Fruit fly (Drosophila melanogaster) whole organism, prepupa: ENCODE measurements around the gene Rcd7.

ENCODE experiments used
- CG16779 ChIP-seq: fragments of 200-800 bp; sonication (Bioruptor generic); optimal IDR thresholded peaks from 3 replicates; lab custom pipeline; 2017; ENCODE audit warnings: missing biosample characterization, mild to moderate bottlenecking, missing genetic modification characterization
- Eip78C ChIP-seq: fragments of 200-800 bp; sonication (Bioruptor generic); peaks from one replicate; lab custom pipeline; 2016; ENCODE audit warnings: missing biosample characterization, missing genetic modification characterization
- Eip93F ChIP-seq: fragments of 200-800 bp; sonication (Bioruptor generic); optimal IDR thresholded peaks from 2 replicates; lab custom pipeline; 2016; ENCODE audit warnings: missing biosample characterization, mild to moderate bottlenecking, missing genetic modification characterization
- Hr39 ChIP-seq: fragments of 200-800 bp; sonication (Bioruptor generic); optimal IDR thresholded peaks from 2 replicates; lab custom pipeline; 2016; ENCODE audit warnings: missing biosample characterization, missing genetic modification characterization
- esn ChIP-seq: fragments of 200-800 bp; sonication (Bioruptor generic); optimal IDR thresholded peaks from 2 replicates; lab custom pipeline; 2016; ENCODE audit warnings: missing biosample characterization, mild to moderate bottlenecking, missing genetic modification characterization, moderate library complexity

DNA sequence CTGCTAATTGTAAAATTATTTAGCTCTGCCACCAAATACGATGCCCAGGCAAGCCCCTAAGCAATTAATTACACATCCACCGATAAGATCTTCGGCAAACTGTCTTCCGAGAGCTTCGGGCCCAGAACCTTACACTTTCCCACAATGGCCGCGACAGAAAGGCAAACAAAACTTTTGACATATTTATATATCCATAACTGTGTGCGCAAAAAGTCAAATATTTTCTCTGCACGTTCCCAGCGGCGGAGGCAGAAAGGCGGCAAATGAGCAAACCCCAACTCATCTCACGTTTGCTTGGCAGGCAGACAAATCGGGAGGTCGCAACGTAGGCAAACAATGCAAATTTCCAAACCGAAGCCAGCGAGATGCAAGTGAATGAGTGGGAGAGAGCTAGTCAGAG, 14.3 kb downstream of the Rcd7 start:
- TF ChIP-seq CG16779 (tag; lab: Kevin White, UChicago), result no peak
- no peak for TF ChIP-seq Hr39
- TF ChIP-seq esn (GFP tag; lab: Kevin White, UChicago), result no peak
- no peak for TF ChIP-seq Eip78C (GFP tag; lab: Kevin White, UChicago)
- no peak for TF ChIP-seq Eip93F
